Worm (Caenorhabditis elegans) whole organism, L3 larva: ENCODE results near the gene B0035.15.

Experiments used
- ZK546.5 ChIP-seq: sonication (generic microtip); optimal IDR thresholded peaks from 2 replicates; lab custom pipeline; 2017; ENCODE audit warnings: missing biosample characterization, missing genetic modification characterization
- aly-2 ChIP-seq: fragments of 150-350 bp; optimal IDR thresholded peaks from 2 replicates; lab custom pipeline; 2014; ENCODE audit warnings: missing biosample characterization, missing genetic modification characterization
- ama-1 ChIP-seq: fragments of 150-350 bp; optimal IDR thresholded peaks from 2 replicates; lab custom pipeline; 2018
- ceh-28 ChIP-seq: fragments of 150-350 bp; optimal IDR thresholded peaks from 2 replicates; lab custom pipeline; 2014; ENCODE audit warnings: missing biosample characterization, missing genetic modification reagents, missing genetic modification characterization
- ceh-9 ChIP-seq: sonication (generic microtip); optimal IDR thresholded peaks from 2 replicates; lab custom pipeline; 2018; ENCODE audit warnings: missing biosample characterization, missing genetic modification characterization
- egl-5 ChIP-seq: fragments of 150-350 bp; optimal IDR thresholded peaks from 2 replicates; lab custom pipeline; 2017; ENCODE audit warnings: missing biosample characterization, missing genetic modification reagents, missing genetic modification characterization, inconsistent platforms
- elt-1 ChIP-seq: fragments of 150-350 bp; optimal IDR thresholded peaks from 2 replicates; lab custom pipeline; 2014; ENCODE audit warnings: missing biosample characterization, missing genetic modification characterization
- elt-2 ChIP-seq: sonication (generic microtip); optimal IDR thresholded peaks from 2 replicates; lab custom pipeline; 2016; ENCODE audit warnings: missing genetic modification reagents, mild to moderate bottlenecking, missing genetic modification characterization, missing compliant biosample characterization
- elt-3 ChIP-seq, 3 experiments: fragments of 150-350 bp in 1 of 3; sonication (generic microtip) in 2 of 3; optimal IDR thresholded peaks; 2 replicates in 2 of 3; 4 replicates in 1 of 3; lab custom pipeline; 2014 to 2017; ENCODE audit warnings: missing biosample characterization in 3 of 3, missing genetic modification characterization in 3 of 3
- eor-1 ChIP-seq, 2 experiments: fragments of 150-350 bp; optimal IDR thresholded peaks; 2 replicates each; lab custom pipeline; 2014 to 2018; ENCODE audit warnings: missing biosample characterization in 2 of 2, missing genetic modification characterization in 2 of 2
- fkh-10 ChIP-seq: sonication (generic microtip); optimal IDR thresholded peaks from 2 replicates; lab custom pipeline; 2017; ENCODE audit warnings: missing biosample characterization, missing genetic modification reagents, missing genetic modification characterization
- fos-1 ChIP-seq: fragments of 150-350 bp; optimal IDR thresholded peaks from 2 replicates; lab custom pipeline; 2014; ENCODE audit warnings: missing biosample characterization, missing genetic modification characterization
- hmg-11 ChIP-seq: sonication (generic microtip); optimal IDR thresholded peaks from 2 replicates; lab custom pipeline; 2016; ENCODE audit warnings: missing genetic modification characterization, missing compliant biosample characterization
- lin-15B ChIP-seq: fragments of 150-350 bp; optimal IDR thresholded peaks from 2 replicates; lab custom pipeline; 2014; ENCODE audit warnings: missing biosample characterization, missing genetic modification characterization
- lsy-12 ChIP-seq: sonication (generic microtip); optimal IDR thresholded peaks from 2 replicates; lab custom pipeline; 2016; ENCODE audit warnings: mild to moderate bottlenecking, missing genetic modification characterization, missing compliant biosample characterization
- mdl-1 ChIP-seq: fragments of 150-350 bp; optimal IDR thresholded peaks from 2 replicates; lab custom pipeline; 2014; ENCODE audit warnings: missing biosample characterization, missing genetic modification characterization
- nfya-1 ChIP-seq: sonication (generic microtip); optimal IDR thresholded peaks from 2 replicates; lab custom pipeline; 2017; ENCODE audit warnings: missing genetic modification characterization, mild to moderate bottlenecking, missing compliant biosample characterization, antibody characterized with exemption, moderate library complexity; ENCODE audit not compliant: insufficient read depth
- nhr-11 ChIP-seq: fragments of 150-350 bp; optimal IDR thresholded peaks from 2 replicates; lab custom pipeline; 2014; ENCODE audit warnings: missing biosample characterization, missing genetic modification characterization
- nhr-12 ChIP-seq: fragments of 150-350 bp; optimal IDR thresholded peaks from 2 replicates; lab custom pipeline; 2014; ENCODE audit warnings: missing biosample characterization, missing genetic modification characterization
- nhr-23 ChIP-seq: fragments of 150-350 bp; optimal IDR thresholded peaks from 2 replicates; lab custom pipeline; 2014; ENCODE audit warnings: missing biosample characterization, missing genetic modification reagents, missing genetic modification characterization
- nhr-237 ChIP-seq: fragments of 150-350 bp; optimal IDR thresholded peaks from 2 replicates; lab custom pipeline; 2014; ENCODE audit warnings: missing biosample characterization, missing genetic modification characterization
- nhr-25 ChIP-seq: sonication (generic microtip); optimal IDR thresholded peaks from 2 replicates; lab custom pipeline; 2017; ENCODE audit warnings: missing biosample characterization, missing genetic modification characterization
- nhr-28 ChIP-seq: fragments of 150-350 bp; optimal IDR thresholded peaks from 2 replicates; lab custom pipeline; 2014; ENCODE audit warnings: missing biosample characterization, missing genetic modification characterization
- nhr-67 ChIP-seq: fragments of 150-350 bp; optimal IDR thresholded peaks from 2 replicates; lab custom pipeline; 2014; ENCODE audit warnings: missing biosample characterization, missing genetic modification characterization
- nhr-76 ChIP-seq: fragments of 150-350 bp; sonication (generic microtip); optimal IDR thresholded peaks from 5 replicates; lab custom pipeline; 2014; ENCODE audit warnings: missing biosample characterization, missing genetic modification characterization
- pha-4 ChIP-seq: fragments of 150-350 bp; optimal IDR thresholded peaks from 2 replicates; lab custom pipeline; 2014; ENCODE audit warnings: missing biosample characterization, missing genetic modification reagents, missing genetic modification characterization
- pqm-1 ChIP-seq: fragments of 150-350 bp; optimal IDR thresholded peaks from 2 replicates; lab custom pipeline; 2017; ENCODE audit warnings: missing biosample characterization, missing genetic modification characterization, inconsistent platforms
- sea-2 ChIP-seq: fragments of 150-350 bp; sonication (generic microtip); optimal IDR thresholded peaks from 4 replicates; lab custom pipeline; 2014; ENCODE audit warnings: missing biosample characterization, missing genetic modification reagents, missing genetic modification characterization
- skn-1 ChIP-seq: fragments of 150-350 bp; optimal IDR thresholded peaks from 2 replicates; lab custom pipeline; 2014; ENCODE audit warnings: missing biosample characterization, missing genetic modification characterization
- snpc-4 ChIP-seq: fragments of 150-350 bp; optimal IDR thresholded peaks from 2 replicates; lab custom pipeline; 2014; ENCODE audit warnings: missing biosample characterization, missing genetic modification characterization
- unc-39 ChIP-seq: sonication (generic microtip); optimal IDR thresholded peaks from 4 replicates; lab custom pipeline; 2017; ENCODE audit warnings: missing biosample characterization, missing genetic modification characterization
- zag-1 ChIP-seq: fragments of 150-350 bp; optimal IDR thresholded peaks from 2 replicates; lab custom pipeline; 2014; ENCODE audit warnings: missing biosample characterization, missing genetic modification characterization
- ztf-11 ChIP-seq: fragments of 150-350 bp; optimal IDR thresholded peaks from 2 replicates; lab custom pipeline; 2014; ENCODE audit warnings: missing biosample characterization, missing genetic modification characterization
- ztf-4 ChIP-seq: fragments of 150-350 bp; optimal IDR thresholded peaks from 2 replicates; lab custom pipeline; 2014; ENCODE audit warnings: missing biosample characterization, missing genetic modification characterization

B0035.15 gene

DNA sequence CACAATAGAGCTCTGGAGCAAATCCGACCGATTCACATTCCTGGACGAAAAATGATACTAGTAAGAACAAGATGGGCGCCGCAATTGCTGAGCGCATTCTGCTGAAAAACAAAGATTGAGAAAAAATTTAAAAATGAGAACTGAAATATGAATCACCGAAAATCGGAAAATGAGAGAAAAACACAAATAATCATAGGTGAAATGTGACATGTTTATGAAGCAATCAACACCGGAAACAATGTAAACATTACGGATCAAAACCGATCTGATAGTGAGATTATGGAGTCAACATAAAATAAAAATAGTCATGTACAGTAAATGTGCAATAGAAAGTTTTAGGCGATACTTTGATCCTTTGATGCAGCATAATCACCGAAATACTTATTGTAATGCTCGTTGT is 15.8 kb upstream of the B0035.15 start, which contains the start of gene dnj-2:
Gene dnj-2 (minus strand): TSS at position 101 of the 400 bp plus-strand sequence.
- TF ChIP-seq skn-1 = no peak
- no peak for TF ChIP-seq fkh-10 (GFP tag; lab: Kevin White, UChicago)
- no peak for TF ChIP-seq ceh-28 (tag; lab: Kevin White, UChicago)
- no peak for TF ChIP-seq egl-5 (tag; lab: Kevin White, UChicago)
- TF ChIP-seq unc-39 = no peak
- no peak for TF ChIP-seq ztf-11 (tag; lab: Kevin White, UChicago)
- TF ChIP-seq pqm-1 (tag; lab: Kevin White, UChicago) = no peak
- TF ChIP-seq sea-2 (GFP tag; lab: Kevin White, UChicago) = no peak

DNA sequence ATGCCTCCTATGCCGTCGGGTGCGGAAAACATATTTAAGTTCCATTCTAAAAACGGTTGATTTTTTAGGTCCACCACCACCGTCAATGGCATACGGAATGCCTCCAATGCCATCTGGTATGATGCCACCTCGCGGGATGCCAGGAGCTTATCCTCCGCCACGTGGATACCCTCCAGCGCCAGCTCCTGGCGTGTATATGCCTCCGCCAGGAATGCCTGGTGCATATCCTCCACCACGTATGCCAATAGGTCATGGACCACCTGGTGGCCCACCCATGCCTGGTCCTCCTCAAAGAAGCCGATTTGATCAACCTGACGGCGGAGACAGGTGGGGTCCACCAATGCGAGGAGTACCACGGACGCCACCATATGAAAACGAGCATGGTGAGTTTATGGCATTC is 13.4 kb upstream of the B0035.15 start:
- TF ChIP-seq mdl-1 (tag; lab: Kevin White, UChicago) = no peak

DNA sequence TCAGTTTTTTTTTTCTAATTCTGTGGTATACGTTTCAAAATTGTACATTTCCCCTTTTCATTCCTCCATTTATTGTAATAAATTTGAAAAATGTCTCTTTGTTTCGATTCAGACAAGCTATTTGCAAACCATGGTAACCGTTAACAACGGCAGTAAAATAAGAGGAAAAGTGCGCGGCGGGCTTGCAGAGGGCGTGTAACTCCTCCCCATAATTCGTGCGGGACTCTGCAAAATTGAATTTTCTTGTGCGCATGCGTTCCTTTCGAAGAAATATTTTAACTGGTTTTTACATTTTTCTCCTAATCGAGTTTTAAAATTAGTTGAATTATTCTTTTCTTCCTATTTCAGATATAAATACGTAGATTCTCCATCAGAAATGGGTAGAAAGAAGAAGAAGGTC is 12.6 kb upstream of the B0035.15 start, which contains the start of gene znf-207:
Gene znf-207 (plus strand): TSS at position 349 of the 400 bp plus-strand sequence.
- TF ChIP-seq elt-3 (tag; optimal IDR thresholded peaks at IDR 0.05; lab: Kevin White, UChicago) = no peak
- no peak for TF ChIP-seq eor-1 (tag; optimal IDR thresholded peaks at IDR 0.05; lab: Kevin White, UChicago)
- peak; percentile 2 for TF ChIP-seq nhr-23 (tag; lab: Kevin White, UChicago)
- TF ChIP-seq ama-1 (lab: Kevin White, UChicago) = no peak
- no peak for TF ChIP-seq nhr-67
- no peak for TF ChIP-seq nhr-28 (tag; lab: Kevin White, UChicago)
- peak; percentile 26 for TF ChIP-seq snpc-4
- no peak for TF ChIP-seq nhr-12 (tag; lab: Kevin White, UChicago)
- no peak for TF ChIP-seq elt-1 (tag; lab: Kevin White, UChicago)
- TF ChIP-seq elt-2 (tag; lab: Kevin White, UChicago) = peak; percentile 7
- no peak for TF ChIP-seq ZK546.5 (tag; lab: Kevin White, UChicago)
- no peak for TF ChIP-seq lsy-12 (tag; lab: Kevin White, UChicago)
- no peak for TF ChIP-seq fos-1 (tag; lab: Kevin White, UChicago)
- no peak for TF ChIP-seq mdl-1 (tag; lab: Kevin White, UChicago)
- TF ChIP-seq egl-5 (tag; lab: Kevin White, UChicago) = no peak
- TF ChIP-seq fkh-10 (GFP tag; lab: Kevin White, UChicago) = peak; percentile 2
- no peak for TF ChIP-seq nhr-11
- no peak for TF ChIP-seq ztf-4 (tag; lab: Kevin White, UChicago)
- peak; percentile 30 for TF ChIP-seq lin-15B (tag; lab: Kevin White, UChicago)
- TF ChIP-seq skn-1 = no peak
- TF ChIP-seq nhr-76 (tag; lab: Kevin White, UChicago) = no peak
- peak; percentile 59 for TF ChIP-seq nfya-1 (tag; lab: Kevin White, UChicago)
- TF ChIP-seq zag-1 (tag; lab: Kevin White, UChicago) = no peak
- TF ChIP-seq hmg-11 (tag; lab: Kevin White, UChicago) = peak; percentile 37
- TF ChIP-seq pha-4 = peak; percentile 56
- TF ChIP-seq, all 47 proteins: peak for 8

DNA sequence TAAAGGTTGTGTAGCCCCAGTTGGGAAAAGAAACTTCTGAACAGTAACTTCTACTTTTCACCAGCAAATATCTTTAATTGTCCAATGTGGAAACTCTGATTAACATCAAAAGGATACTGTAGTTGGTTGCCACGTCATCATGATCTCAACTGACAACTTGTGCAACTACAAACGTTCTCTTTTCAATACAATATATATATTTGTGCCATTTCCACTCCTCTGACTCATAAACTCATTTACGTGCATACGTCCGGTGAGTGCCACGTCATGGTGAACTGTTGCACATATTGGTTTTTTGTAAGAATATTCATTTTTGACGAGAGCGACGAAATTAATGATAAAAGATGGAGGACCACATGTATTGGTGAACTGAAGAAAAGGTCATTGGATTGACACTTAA is 9.7 kb upstream of the B0035.15 start:
- TF ChIP-seq lsy-12 (tag; lab: Kevin White, UChicago) = peak; percentile 42
- no peak for TF ChIP-seq ceh-9 (tag; lab: Kevin White, UChicago)
- peak; percentile 16 for TF ChIP-seq pha-4

DNA sequence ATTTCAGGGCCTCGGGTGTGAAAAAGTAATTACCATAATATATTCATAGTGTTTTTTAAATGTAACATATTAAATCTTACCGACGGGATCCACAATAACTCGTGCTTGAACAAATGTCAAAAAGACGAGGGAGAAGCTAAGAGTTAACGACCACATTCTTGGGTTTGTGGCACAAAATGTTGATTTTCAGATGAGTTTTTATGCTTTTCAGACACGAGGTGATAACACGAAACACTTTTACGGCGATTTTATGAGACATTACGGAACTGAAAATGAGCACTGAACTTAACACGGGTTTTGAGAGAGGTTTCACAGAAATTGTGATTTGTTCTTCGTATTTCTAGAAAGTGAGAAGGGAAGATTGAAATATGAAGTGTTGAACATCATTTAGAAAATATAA is 8.5 kb upstream of the B0035.15 start, which contains the start of gene B0035.13:
Gene B0035.13 (minus strand): TSS at position 173 of the 400 bp plus-strand sequence.
- TF ChIP-seq ztf-11 (tag; lab: Kevin White, UChicago) = no peak
- no peak for TF ChIP-seq lin-15B (tag; lab: Kevin White, UChicago)
- TF ChIP-seq nhr-237 (tag; lab: Kevin White, UChicago) = no peak
- peak; percentile 61 for TF ChIP-seq elt-2 (tag; lab: Kevin White, UChicago)
- no peak for TF ChIP-seq sea-2 (GFP tag; lab: Kevin White, UChicago)
- TF ChIP-seq nhr-25 (tag; lab: Kevin White, UChicago) = no peak
- no peak for TF ChIP-seq snpc-4
- no peak for TF ChIP-seq aly-2
